Fruit fly (Drosophila melanogaster): ENCODE measurements around the gene Drgx.

DNA sequence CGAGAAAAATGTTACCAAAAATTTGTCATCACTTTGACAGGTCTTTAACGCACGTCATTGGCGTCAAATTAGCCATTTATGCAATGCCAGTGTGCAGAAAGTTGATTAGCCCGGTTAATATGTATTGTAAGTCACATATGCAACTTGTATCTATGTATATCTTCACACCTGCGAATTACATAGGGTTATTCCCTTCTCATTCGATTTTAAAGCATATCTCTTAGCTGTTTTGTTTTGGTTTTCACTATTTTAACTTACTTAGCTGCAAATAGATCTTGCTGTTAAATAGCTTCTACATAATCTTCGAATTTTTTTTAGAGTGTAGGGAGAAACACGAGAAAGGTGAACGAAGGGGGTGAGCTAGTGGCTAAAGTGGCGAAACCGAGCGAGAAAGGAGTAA lies 68.5 kb downstream of the Drgx start:
- no peak for TF ChIP-seq tj (GFP tag; optimal IDR thresholded peaks at IDR 0.05)
- TF ChIP-seq cic (GFP tag; optimal IDR thresholded peaks at IDR 0.05): no peak
- no peak for TF ChIP-seq Hr96 (GFP tag; optimal IDR thresholded peaks at IDR 0.05)
- no peak for TF ChIP-seq cnc (optimal IDR thresholded peaks at IDR 0.05)
- TF ChIP-seq Clk (GFP tag; optimal IDR thresholded peaks at IDR 0.05): no peak
- TF ChIP-seq ovo (GFP tag; optimal IDR thresholded peaks at IDR 0.05): no peak
- no peak for TF ChIP-seq Crg-1 (GFP tag; optimal IDR thresholded peaks at IDR 0.05)
- TF ChIP-seq CG7101 (tag; optimal IDR thresholded peaks at IDR 0.05): no peak
- no peak for TF ChIP-seq pad (GFP tag; optimal IDR thresholded peaks at IDR 0.05)
